Worm (Caenorhabditis elegans) whole organism, mixed stage, embryonic: Measurements from ENCODE around the gene cdc-48.1.

Experiments used
- bed-3 ChIP-seq: fragments of 200-800 bp; sonication (Bioruptor generic); optimal IDR thresholded peaks from 3 replicates; lab custom pipeline; 2018; ENCODE audit warnings: mild to moderate bottlenecking, missing genetic modification characterization, moderate library complexity, missing compliant biosample characterization
- blmp-1 ChIP-seq: fragments of 150-350 bp; optimal IDR thresholded peaks from 2 replicates; lab custom pipeline; 2014; ENCODE audit warnings: missing biosample characterization, missing genetic modification characterization
- ceh-43 ChIP-seq: fragments of 200-800 bp; sonication (Bioruptor generic); optimal IDR thresholded peaks from 2 replicates; lab custom pipeline; 2018; ENCODE audit warnings: mild to moderate bottlenecking, missing genetic modification characterization, moderate library complexity, missing compliant biosample characterization
- ces-1 ChIP-seq: fragments of 150-350 bp; optimal IDR thresholded peaks from 2 replicates; lab custom pipeline; 2014; ENCODE audit warnings: missing biosample characterization, missing genetic modification reagents, missing genetic modification characterization
- cnd-1 ChIP-seq: fragments of 200-800 bp; sonication (Bioruptor generic); optimal IDR thresholded peaks from 2 replicates; lab custom pipeline; 2018; ENCODE audit warnings: mild to moderate bottlenecking, missing genetic modification characterization, missing compliant biosample characterization
- elt-1 ChIP-seq: sonication (generic microtip); optimal IDR thresholded peaks from 2 replicates; lab custom pipeline; 2017; ENCODE audit warnings: missing genetic modification characterization, mild to moderate bottlenecking, missing compliant biosample characterization, antibody characterized with exemption, moderate library complexity, borderline replicate concordance; ENCODE audit not compliant: insufficient read depth
- ham-2 ChIP-seq: fragments of 200-800 bp; sonication (Bioruptor generic); optimal IDR thresholded peaks from 2 replicates; lab custom pipeline; 2018; ENCODE audit warnings: mild to moderate bottlenecking, missing genetic modification characterization, missing compliant biosample characterization
- hlh-1 ChIP-seq: fragments of 150-350 bp; optimal IDR thresholded peaks from 2 replicates; lab custom pipeline; 2014; ENCODE audit warnings: missing biosample characterization, missing genetic modification reagents, missing genetic modification characterization
- lin-13 ChIP-seq: fragments of 150-350 bp; optimal IDR thresholded peaks from 2 replicates; lab custom pipeline; 2014; ENCODE audit warnings: missing biosample characterization, missing genetic modification characterization
- lin-32 ChIP-seq: fragments of 200-800 bp; sonication (Bioruptor generic); optimal IDR thresholded peaks from 2 replicates; lab custom pipeline; 2018; ENCODE audit warnings: mild to moderate bottlenecking, missing genetic modification characterization, missing compliant biosample characterization
- lsy-2 ChIP-seq: fragments of 150-350 bp; optimal IDR thresholded peaks from 2 replicates; lab custom pipeline; 2014; ENCODE audit warnings: missing biosample characterization, missing genetic modification characterization
- mab-5 ChIP-seq: fragments of 150-350 bp; optimal IDR thresholded peaks from 2 replicates; lab custom pipeline; 2014; ENCODE audit warnings: missing biosample characterization, missing genetic modification characterization
- mls-2 ChIP-seq: sonication (generic microtip); optimal IDR thresholded peaks from 2 replicates; lab custom pipeline; 2016; ENCODE audit warnings: mild to moderate bottlenecking, missing genetic modification characterization, moderate library complexity, missing compliant biosample characterization
- nhr-2 ChIP-seq: fragments of 150-350 bp; optimal IDR thresholded peaks from 2 replicates; lab custom pipeline; 2014; ENCODE audit warnings: missing biosample characterization, missing genetic modification characterization
- nhr-237 ChIP-seq: fragments of 150-350 bp; optimal IDR thresholded peaks from 2 replicates; lab custom pipeline; 2014; ENCODE audit warnings: missing biosample characterization, missing genetic modification characterization
- nhr-28 ChIP-seq: fragments of 150-350 bp; optimal IDR thresholded peaks from 2 replicates; lab custom pipeline; 2014; ENCODE audit warnings: missing biosample characterization, missing genetic modification characterization
- nhr-76 ChIP-seq: sonication (generic microtip); optimal IDR thresholded peaks from 2 replicates; lab custom pipeline; 2017; ENCODE audit warnings: missing biosample characterization, missing genetic modification characterization
- pha-4 ChIP-seq: fragments of 150-350 bp; optimal IDR thresholded peaks from 2 replicates; lab custom pipeline; 2018; ENCODE audit warnings: missing biosample characterization, missing genetic modification reagents, missing genetic modification characterization
- sem-2 ChIP-seq: fragments of 200-800 bp; sonication (Bioruptor generic); optimal IDR thresholded peaks from 2 replicates; lab custom pipeline; 2018; ENCODE audit warnings: mild to moderate bottlenecking, missing genetic modification characterization, missing compliant biosample characterization
- snpc-4 ChIP-seq: fragments of 150-350 bp; optimal IDR thresholded peaks from 2 replicates; lab custom pipeline; 2014; ENCODE audit warnings: missing biosample characterization, missing genetic modification characterization
- sptf-1 ChIP-seq: sonication (generic microtip); optimal IDR thresholded peaks from 2 replicates; lab custom pipeline; 2017; ENCODE audit warnings: mild to moderate bottlenecking, missing genetic modification characterization, moderate library complexity, missing compliant biosample characterization
- tbx-8 ChIP-seq: fragments of 200-800 bp; sonication (Bioruptor generic); optimal IDR thresholded peaks from 2 replicates; lab custom pipeline; 2018; ENCODE audit warnings: mild to moderate bottlenecking, missing genetic modification characterization, moderate library complexity, missing compliant biosample characterization
- unc-120 ChIP-seq: sonication (generic microtip); optimal IDR thresholded peaks from 2 replicates; lab custom pipeline; 2017; ENCODE audit warnings: missing genetic modification characterization, missing compliant biosample characterization; ENCODE audit not compliant: poor library complexity, severe bottlenecking
- unc-39 ChIP-seq: fragments of 150-350 bp; optimal IDR thresholded peaks from 2 replicates; lab custom pipeline; 2014; ENCODE audit warnings: missing biosample characterization, missing genetic modification characterization
- unc-62 ChIP-seq: fragments of 150-350 bp; optimal IDR thresholded peaks from 2 replicates; lab custom pipeline; 2014; ENCODE audit warnings: missing biosample characterization, missing genetic modification reagents, missing genetic modification characterization
- zip-8 ChIP-seq: fragments of 150-350 bp; optimal IDR thresholded peaks from 2 replicates; lab custom pipeline; 2014; ENCODE audit warnings: missing biosample characterization, missing genetic modification characterization
- ztf-11 ChIP-seq: fragments of 150-350 bp; optimal IDR thresholded peaks from 2 replicates; lab custom pipeline; 2014; ENCODE audit warnings: missing biosample characterization, missing genetic modification characterization

cdc-48.1 gene

DNA sequence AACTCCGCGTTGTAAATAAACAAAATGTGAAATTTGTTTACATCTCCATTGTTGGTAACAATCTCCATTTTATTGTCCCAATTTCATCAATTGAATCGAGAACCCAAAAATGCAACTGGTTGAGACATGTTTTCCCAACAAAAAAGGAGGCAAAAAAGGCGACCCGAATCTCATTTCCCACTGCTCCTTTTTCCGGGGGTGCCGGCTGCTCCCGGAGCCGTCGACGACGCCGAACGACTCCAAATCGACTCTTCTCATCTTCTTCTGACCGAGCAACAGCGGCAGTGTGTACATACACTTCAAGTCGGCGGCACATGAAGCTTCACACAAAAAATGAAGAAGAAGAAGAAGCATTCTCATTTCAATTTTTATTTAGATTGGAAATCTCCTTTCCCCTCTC lies 3.3 kb upstream of the cdc-48.1 start:
- no peak for TF ChIP-seq ztf-11 (tag; lab: Kevin White, UChicago)

DNA sequence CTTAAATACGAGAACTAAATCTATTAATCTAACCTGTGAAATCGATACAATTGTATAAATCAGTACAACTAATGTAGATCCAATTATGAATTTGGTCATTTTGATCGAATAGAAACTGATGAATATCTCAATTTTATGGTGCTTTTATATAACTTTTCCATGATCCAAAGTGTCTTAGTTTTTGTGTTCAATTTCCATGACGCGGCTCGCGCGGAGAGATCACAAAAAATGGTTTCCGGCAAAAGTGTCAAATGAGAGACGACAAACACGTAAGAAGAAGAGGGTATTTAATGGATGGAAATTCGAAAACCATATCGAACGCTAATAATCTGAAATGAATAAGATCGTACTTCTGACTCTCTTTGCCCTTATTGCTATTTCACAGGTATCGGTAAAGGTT lies 1.4 kb upstream of the cdc-48.1 start, which contains the start of the genes C06A1.6 and C06A1.7:
Gene C06A1.6, minus strand, starts transcription at position 101 of the 400 bp plus-strand sequence.
Gene C06A1.7, plus strand, starts transcription at position 314 of the 400 bp plus-strand sequence.
- TF ChIP-seq tbx-8 (GFP tag; lab: Kevin White, UChicago), result no peak

DNA sequence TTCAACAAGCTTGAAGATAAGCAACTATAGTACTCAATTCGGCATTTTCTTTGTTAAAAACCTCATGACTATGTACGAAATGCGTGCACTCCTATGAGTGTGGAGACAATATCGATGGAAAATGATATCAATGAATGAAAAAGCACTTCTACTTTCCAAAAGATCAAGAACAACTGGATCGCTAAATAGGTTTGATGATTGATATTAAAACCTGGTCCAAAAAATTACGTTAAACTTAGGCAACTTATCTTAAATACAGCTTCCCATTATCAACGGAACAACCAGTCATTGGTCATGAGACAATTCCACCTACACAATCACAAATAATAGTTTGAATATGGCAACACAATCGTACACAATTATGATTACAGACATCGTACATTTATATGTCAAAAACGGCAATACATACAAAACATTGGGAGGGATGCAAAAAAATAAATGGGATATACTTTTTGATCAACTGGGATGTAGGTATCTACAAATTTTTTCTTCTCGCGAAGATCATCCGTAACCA lies 3.5 kb downstream of the cdc-48.1 start:
- TF ChIP-seq nhr-28 (tag; lab: Kevin White, UChicago) (no peak), unc-62 (GFP tag; lab: Kevin White, UChicago) (no peak), sptf-1 (tag; lab: Kevin White, UChicago) (no peak)
- TF ChIP-seq, all 35 proteins: peak for 0

DNA sequence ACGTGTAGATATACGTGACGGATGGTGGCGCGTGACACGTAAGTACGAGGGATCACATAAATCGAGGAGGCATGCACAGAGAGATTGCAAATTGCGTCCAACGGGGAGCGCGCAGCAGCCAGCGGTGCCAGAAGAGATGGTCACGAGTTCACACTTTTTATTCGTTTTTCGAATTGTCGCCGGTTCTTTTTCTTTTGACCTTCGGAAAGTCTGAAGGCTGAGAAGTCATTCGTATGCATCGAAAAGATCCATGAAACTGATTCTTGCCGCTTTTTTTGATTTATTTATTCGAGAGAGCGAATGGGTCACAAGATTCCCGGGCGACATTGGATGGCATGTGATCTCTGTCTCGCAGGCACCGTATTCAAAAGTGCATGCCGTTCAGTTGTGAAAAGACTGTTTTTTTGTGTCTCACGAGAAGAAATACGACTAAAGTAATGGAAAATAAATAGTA lies 4.2 kb downstream of the cdc-48.1 start:
- TF ChIP-seq unc-120 (tag; lab: Kevin White, UChicago), result no peak
- no peak for TF ChIP-seq ham-2 (GFP tag; lab: Kevin White, UChicago)
- no peak for TF ChIP-seq ceh-43 (GFP tag; lab: Kevin White, UChicago)
- TF ChIP-seq nhr-76 (tag; lab: Kevin White, UChicago), result no peak

DNA sequence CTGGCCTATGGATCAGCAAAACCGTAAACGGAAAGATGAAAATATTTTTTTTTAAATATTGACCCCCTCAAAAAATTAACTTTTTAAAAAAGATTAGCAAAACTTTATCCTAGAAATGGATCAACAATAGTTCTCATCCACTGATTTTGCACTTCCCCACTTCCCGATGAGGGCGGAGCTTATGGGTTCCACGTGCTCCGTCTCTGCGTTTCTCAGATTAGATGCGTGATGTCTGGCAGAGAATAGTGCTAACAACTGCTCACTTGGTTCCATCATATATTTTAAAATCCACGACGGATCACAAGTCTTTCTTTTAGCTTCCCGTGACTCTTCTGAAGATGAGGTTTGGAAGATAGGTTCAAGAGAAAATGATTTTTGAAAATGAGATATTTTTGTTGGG lies 4.9 kb downstream of the cdc-48.1 start:
- TF ChIP-seq lin-32 (GFP tag; lab: Kevin White, UChicago) (no peak), mls-2 (tag; lab: Kevin White, UChicago) (no peak), zip-8 (tag; lab: Kevin White, UChicago) (no peak), blmp-1 (tag; lab: Kevin White, UChicago) (no peak), ztf-11 (tag; lab: Kevin White, UChicago) (no peak), nhr-76 (tag; lab: Kevin White, UChicago) (no peak), unc-62 (GFP tag; lab: Kevin White, UChicago) (peak; percentile 13), nhr-237 (tag; lab: Kevin White, UChicago) (no peak), tbx-8 (GFP tag; lab: Kevin White, UChicago) (no peak), cnd-1 (tag; lab: Kevin White, UChicago) (no peak), sem-2 (GFP tag; lab: Kevin White, UChicago) (no peak), bed-3 (GFP tag; lab: Kevin White, UChicago) (no peak), ces-1 (GFP tag; lab: Kevin White, UChicago) (no peak), nhr-2 (no peak), unc-120 (tag; lab: Kevin White, UChicago) (peak; percentile 85), unc-39 (tag; lab: Kevin White, UChicago) (no peak), elt-1 (tag; lab: Kevin White, UChicago) (no peak), mab-5 (tag; lab: Kevin White, UChicago) (no peak), lsy-2 (tag; lab: Kevin White, UChicago) (no peak), sptf-1 (tag; lab: Kevin White, UChicago) (no peak), nhr-28 (tag; lab: Kevin White, UChicago) (no peak), hlh-1 (tag; lab: Kevin White, UChicago) (peak; percentile 85), snpc-4 (tag; lab: Kevin White, UChicago) (no peak), lin-13 (tag; lab: Kevin White, UChicago) (no peak), ham-2 (GFP tag; lab: Kevin White, UChicago) (no peak), pha-4 (tag; lab: Kevin White, UChicago) (no peak)

DNA sequence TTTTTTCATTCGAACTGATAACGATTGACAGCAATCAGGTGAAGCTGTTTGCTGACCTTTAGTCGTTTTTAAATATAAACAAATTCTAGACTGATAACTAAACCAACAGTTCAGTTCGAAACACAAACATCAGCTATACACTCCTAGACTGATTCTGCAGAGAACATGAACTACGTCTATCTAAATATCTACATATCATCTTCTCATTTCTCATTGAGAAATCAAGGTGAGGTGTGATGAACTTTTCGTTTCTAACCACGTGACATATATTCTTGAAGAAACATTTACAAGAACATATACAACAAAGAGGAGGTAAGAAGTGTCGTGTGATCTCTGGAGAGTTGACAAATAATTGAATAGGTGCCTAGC lies 6.0 kb downstream of the cdc-48.1 start:
- no peak for TF ChIP-seq pha-4 (tag; lab: Kevin White, UChicago)
- no peak for TF ChIP-seq lin-13 (tag; lab: Kevin White, UChicago)
- TF ChIP-seq lsy-2 (tag; lab: Kevin White, UChicago), result no peak
- no peak for TF ChIP-seq ham-2 (GFP tag; lab: Kevin White, UChicago)
- TF ChIP-seq hlh-1 (tag; lab: Kevin White, UChicago), result no peak
- no peak for TF ChIP-seq ztf-11 (tag; lab: Kevin White, UChicago)
- TF ChIP-seq lin-32 (GFP tag; lab: Kevin White, UChicago), result no peak
- TF ChIP-seq sem-2 (GFP tag; lab: Kevin White, UChicago), result no peak
- TF ChIP-seq bed-3 (GFP tag; lab: Kevin White, UChicago), result no peak
- TF ChIP-seq cnd-1 (tag; lab: Kevin White, UChicago), result no peak
